Worm (Caenorhabditis elegans): ENCODE data around the gene tbc-19.

DNA sequence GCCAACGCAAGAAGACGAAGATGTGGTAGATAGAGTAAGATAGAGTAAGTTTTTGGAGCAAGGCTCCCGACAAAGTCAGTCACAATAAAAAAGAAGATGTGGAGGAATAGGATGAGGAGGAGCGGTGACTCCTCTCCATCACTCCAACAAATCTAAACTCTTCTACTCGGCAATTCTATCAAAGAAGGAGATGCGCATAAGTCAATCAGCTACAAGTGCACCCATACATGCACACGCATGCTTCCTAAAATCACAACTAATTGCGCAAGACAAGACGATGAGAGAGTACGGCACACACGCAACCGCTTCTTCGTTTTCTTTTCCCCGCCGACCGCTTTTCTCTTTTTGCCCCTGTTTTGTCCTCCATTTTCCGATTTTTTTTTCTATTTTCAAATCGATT, 35.3 kb upstream of the tbc-19 start:
- no peak for TF ChIP-seq him-1 (tag; optimal IDR thresholded peaks at IDR 0.05)
- TF ChIP-seq W03F9.2 (tag; optimal IDR thresholded peaks at IDR 0.05): no peak
